Fruit fly (Drosophila melanogaster): ENCODE data around the gene CG5731.

Gene CG5731

dm6 chr2L:10200847-10201246, 8.7 kb downstream of the CG5731 start, which contains the start of the genes Ripalpha and RpL7 (continued):
- TF ChIP-seq OdsH (GFP tag; optimal IDR thresholded peaks at IDR 0.05), result peak; percentile 96
- TF ChIP-seq Eip78C (GFP tag), result peak; percentile 95
- no peak; the same call in 1 of the 2 replicates for TF ChIP-seq CG11294 (GFP tag; IDR thresholded peaks at IDR 0.05)
- peak; percentile 82 for TF ChIP-seq Sox15 (GFP tag; optimal IDR thresholded peaks at IDR 0.05)
- peak; percentile 90 for TF ChIP-seq Blimp-1 (GFP tag; optimal IDR thresholded peaks at IDR 0.05)
- peak; percentile 81 for TF ChIP-seq CG10669 (GFP tag; optimal IDR thresholded peaks at IDR 0.05)
- TF ChIP-seq spab (GFP tag; optimal IDR thresholded peaks at IDR 0.05), result no peak
- peak; percentile 68; the same call in 1 of the 2 replicates for TF ChIP-seq CG15336 (GFP tag; IDR thresholded peaks at IDR 0.05)
- TF ChIP-seq svp (GFP tag), result peak; percentile 92
- TF ChIP-seq Eip75B (GFP tag; optimal IDR thresholded peaks at IDR 0.05), result peak; percentile 86
- TF ChIP-seq Lpt (GFP tag; optimal IDR thresholded peaks at IDR 0.05), result peak; percentile 78
- peak; percentile 95 for TF ChIP-seq topi (GFP tag; optimal IDR thresholded peaks at IDR 0.05)
- TF ChIP-seq CG6808 (GFP tag; optimal IDR thresholded peaks at IDR 0.05), result peak; percentile 80
- TF ChIP-seq CG6854 (GFP tag; optimal IDR thresholded peaks at IDR 0.05), result peak; percentile 93
- no peak for TF ChIP-seq CG16779 (tag; optimal IDR thresholded peaks at IDR 0.05)
- peak; percentile 57 for TF ChIP-seq Ets96B (tag; optimal IDR thresholded peaks at IDR 0.05)
- TF ChIP-seq dsx (GFP tag; optimal IDR thresholded peaks at IDR 0.05; ENCODE audit: poor library complexity, severe bottlenecking), result no peak

dm6 chr2L:10198911-10199310, 10.6 kb downstream of the CG5731 start, which contains the start of gene Sur:
Sur (minus strand) TSS chr2L:10199117.
- TF ChIP-seq CG8119 (GFP tag; IDR thresholded peaks at IDR 0.05) (no peak), fkh (GFP tag; optimal IDR thresholded peaks at IDR 0.05) (peak; percentile 15), CG6163 (GFP tag; IDR thresholded peaks at IDR 0.05) (peak; percentile 18; the same call in 1 of the 3 replicates), CG6808 (GFP tag; optimal IDR thresholded peaks at IDR 0.05) (no peak), fd85E (GFP tag; optimal IDR thresholded peaks at IDR 0.05) (no peak), svp (GFP tag) (peak; percentile 84), Sox14 (GFP tag; optimal IDR thresholded peaks at IDR 0.05) (no peak), achi (GFP tag; optimal IDR thresholded peaks at IDR 0.05) (no peak), net (GFP tag; optimal IDR thresholded peaks at IDR 0.05) (no peak), Ets96B (tag; optimal IDR thresholded peaks at IDR 0.05) (no peak), Eip78C (GFP tag) (peak; percentile 58), Smox (GFP tag; optimal IDR thresholded peaks at IDR 0.05) (no peak), fd59A (GFP tag; optimal IDR thresholded peaks at IDR 0.05) (no peak), Hr39 (GFP tag; optimal IDR thresholded peaks at IDR 0.05) (no peak), CG10631 (GFP tag; optimal IDR thresholded peaks at IDR 0.05) (no peak), dsx (GFP tag; optimal IDR thresholded peaks at IDR 0.05; ENCODE audit: poor library complexity, severe bottlenecking) (no peak), Ets21C (GFP tag; optimal IDR thresholded peaks at IDR 0.05) (no peak), Eip75B (GFP tag; optimal IDR thresholded peaks at IDR 0.05) (no peak), CG6854 (GFP tag; optimal IDR thresholded peaks at IDR 0.05) (no peak)

dm6 chr2L:10191396-10191795, 18.1 kb downstream of the CG5731 start, which contains the start of gene Fum4:
Fum4 (minus strand) TSS chr2L:10191496.
- TF ChIP-seq CG8119 (GFP tag; IDR thresholded peaks at IDR 0.05), result no peak
- TF ChIP-seq Eip75B (GFP tag; optimal IDR thresholded peaks at IDR 0.05), result no peak
- no peak for TF ChIP-seq fd85E (GFP tag; optimal IDR thresholded peaks at IDR 0.05)
- TF ChIP-seq CG15336 (GFP tag; IDR thresholded peaks at IDR 0.05), result no peak
- TF ChIP-seq CG6808 (GFP tag; optimal IDR thresholded peaks at IDR 0.05), result no peak
- TF ChIP-seq CG32006 (GFP tag; optimal IDR thresholded peaks at IDR 0.05), result no peak
- no peak for TF ChIP-seq CG31627 (GFP tag; optimal IDR thresholded peaks at IDR 0.05)
- no peak for TF ChIP-seq Lpt (GFP tag; optimal IDR thresholded peaks at IDR 0.05)
- no peak for TF ChIP-seq CG3919 (GFP tag; optimal IDR thresholded peaks at IDR 0.05)
- no peak for TF ChIP-seq CG6163 (GFP tag; IDR thresholded peaks at IDR 0.05)
- TF ChIP-seq CG10669 (GFP tag; optimal IDR thresholded peaks at IDR 0.05), result no peak
- no peak for TF ChIP-seq Sox14 (GFP tag; optimal IDR thresholded peaks at IDR 0.05)
- no peak for TF ChIP-seq fd59A (GFP tag; optimal IDR thresholded peaks at IDR 0.05)
- TF ChIP-seq esn (GFP tag; optimal IDR thresholded peaks at IDR 0.05), result no peak

DNA sequence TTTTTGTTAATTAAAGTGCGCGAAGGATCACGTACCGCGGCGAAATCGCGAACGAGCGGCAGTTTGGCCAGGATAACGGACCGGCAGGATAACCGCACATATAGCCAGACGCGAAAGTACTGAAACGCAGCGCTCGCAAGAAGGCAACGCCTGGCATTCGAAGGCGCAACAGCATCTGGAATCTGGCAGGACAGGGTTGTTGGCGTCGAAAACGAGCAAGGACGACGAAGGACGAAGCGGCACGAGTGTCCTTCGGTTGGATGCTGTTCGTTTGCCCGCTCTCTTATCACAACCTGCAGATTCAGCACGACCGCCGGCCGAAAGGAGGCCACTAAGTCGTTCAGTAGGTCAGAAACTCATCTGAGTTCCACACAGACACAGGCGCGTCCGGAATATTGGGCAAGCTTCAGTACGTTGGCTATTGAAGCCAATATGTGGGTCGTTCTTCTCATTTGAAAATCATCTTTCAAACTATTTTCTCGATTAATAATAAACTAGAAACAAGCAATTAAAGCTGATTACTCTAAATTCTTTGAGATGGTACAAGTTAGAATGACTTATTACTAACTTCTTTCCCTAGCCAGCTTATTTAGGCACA, 29.3 kb downstream of the CG5731 start, which contains the start of gene CG44153:
Gene CG44153 (minus strand): TSS at position 75 of the 598 bp plus-strand sequence.
- TF ChIP-seq salr (GFP tag; optimal IDR thresholded peaks at IDR 0.05) (no peak), Gug (GFP tag; IDR thresholded peaks at IDR 0.05) (no peak), achi (GFP tag; optimal IDR thresholded peaks at IDR 0.05) (no peak), Blimp-1 (GFP tag; optimal IDR thresholded peaks at IDR 0.05) (no peak), lz (GFP tag; optimal IDR thresholded peaks at IDR 0.05) (no peak), svp (GFP tag) (no peak), Hr38 (GFP tag; optimal IDR thresholded peaks at IDR 0.05) (no peak), esn (GFP tag; optimal IDR thresholded peaks at IDR 0.05) (no peak), cyc (GFP tag; optimal IDR thresholded peaks at IDR 0.05) (no peak), CG4318 (GFP tag; optimal IDR thresholded peaks at IDR 0.05) (no peak), dsx (GFP tag; optimal IDR thresholded peaks at IDR 0.05; ENCODE audit: poor library complexity, severe bottlenecking) (no peak), OdsH (GFP tag; optimal IDR thresholded peaks at IDR 0.05) (no peak)
